Fruit fly (Drosophila melanogaster) S2 (cell line): ENCODE data around the gene Mcr.

Experiments
- CG8478 ChIP-seq: fragments of >200 bp; optimal IDR thresholded peaks from 2 replicates; lab custom pipeline; 2018
- CTCF ChIP-seq, 2 experiments: fragments of >200 bp; optimal IDR thresholded peaks; 2 replicates each; lab custom pipeline; 2018

DNA sequence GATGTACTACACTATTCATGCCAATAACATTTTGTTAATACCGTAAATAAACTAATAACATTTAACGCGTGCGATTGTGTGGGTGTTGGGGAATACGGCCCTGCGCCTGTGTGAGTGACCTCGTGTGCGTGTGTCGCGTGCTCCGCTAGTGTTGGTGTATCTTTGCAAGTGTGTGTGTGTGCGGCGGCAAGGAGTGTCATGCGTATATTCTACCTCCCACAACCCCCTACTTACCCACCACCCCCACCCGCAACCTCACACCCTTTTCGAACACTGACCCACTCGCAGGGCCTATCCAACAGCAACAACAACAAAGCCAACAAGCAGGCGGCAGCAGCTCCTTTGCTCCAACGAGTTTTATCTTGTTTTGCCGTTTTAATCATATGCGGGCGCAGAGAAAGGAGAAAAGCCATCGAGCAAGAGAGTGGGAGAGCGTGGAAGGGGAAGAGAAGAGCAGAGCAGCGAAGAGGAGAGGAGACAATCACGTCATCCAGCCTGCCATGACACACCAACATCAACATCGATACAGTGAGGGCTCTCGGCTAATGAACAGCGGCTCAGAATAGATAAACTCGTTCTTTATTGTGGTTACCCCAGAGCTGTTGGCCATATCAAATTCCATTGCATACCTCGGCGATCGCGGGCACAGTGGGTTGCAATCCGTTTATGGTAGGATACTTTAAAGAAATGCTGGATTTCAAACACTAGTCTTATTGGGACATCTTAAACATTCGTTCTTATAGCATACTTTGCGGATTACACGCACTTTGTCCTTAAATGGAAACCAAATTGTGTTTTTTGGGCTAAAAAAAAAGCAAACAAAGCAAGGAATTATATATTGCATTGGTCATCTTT lies 1.8 kb upstream of the Mcr start:
- TF ChIP-seq CTCF (optimal IDR thresholded peaks at IDR 0.05; lab: Kevin White, UChicago), result peak in 1 of 2 experiments; percentile 4
- no peak for TF ChIP-seq CG8478 (lab: Kevin White, UChicago)
